Worm (Caenorhabditis elegans) whole organism, late embryonic: ENCODE results near the gene srx-120.
A peak's percentile ranks its signal among the peaks of the same experiment; 100 is the strongest.
"Not testable (repeated sequence)": the region's sequence is repeated elsewhere in the genome, so short reads cannot be mapped to it uniquely, and the experiment has no call there.

Experiments used
- K02D7.2 ChIP-seq: sonication (generic microtip); optimal IDR thresholded peaks from 2 replicates; lab custom pipeline; 2017; ENCODE audit warnings: mild to moderate bottlenecking, missing genetic modification characterization, missing compliant biosample characterization
- ahr-1 ChIP-seq: sonication (generic microtip); optimal IDR thresholded peaks from 2 replicates; lab custom pipeline; 2016; ENCODE audit warnings: missing genetic modification characterization, missing compliant biosample characterization
- ceh-22 ChIP-seq: sonication (generic microtip); optimal IDR thresholded peaks from 2 replicates; lab custom pipeline; 2017; ENCODE audit warnings: missing biosample characterization, missing genetic modification characterization
- ceh-34 ChIP-seq: sonication (generic microtip); optimal IDR thresholded peaks from 2 replicates; lab custom pipeline; 2016; ENCODE audit warnings: mild to moderate bottlenecking, missing genetic modification characterization, missing compliant biosample characterization
- ceh-45 ChIP-seq: fragments of 200-800 bp; sonication (Bioruptor generic); IDR thresholded peaks from 2 replicates; pipeline ENCODE4 v1.3.6; 2022; ENCODE audit warnings: missing genetic modification reagents, missing genetic modification characterization, missing compliant biosample characterization
- ceh-6 ChIP-seq: fragments of 200-800 bp; sonication (Bioruptor generic); optimal IDR thresholded peaks from 2 replicates; lab custom pipeline; 2018; ENCODE audit warnings: mild to moderate bottlenecking, missing genetic modification characterization, missing compliant biosample characterization
- dmd-4 ChIP-seq: sonication (generic microtip); optimal IDR thresholded peaks from 2 replicates; lab custom pipeline; 2016; ENCODE audit warnings: borderline replicate concordance, missing genetic modification characterization, missing compliant biosample characterization
- elt-2 ChIP-seq: sonication (generic microtip); optimal IDR thresholded peaks from 2 replicates; lab custom pipeline; 2016; ENCODE audit warnings: missing genetic modification reagents, missing genetic modification characterization, missing compliant biosample characterization
- elt-4 ChIP-seq: sonication (generic microtip); optimal IDR thresholded peaks from 2 replicates; lab custom pipeline; 2016; ENCODE audit warnings: missing genetic modification characterization, missing compliant biosample characterization
- fax-1 ChIP-seq: sonication (generic microtip); optimal IDR thresholded peaks from 2 replicates; lab custom pipeline; 2016; ENCODE audit warnings: missing genotype, missing genetic modification characterization, missing compliant biosample characterization
- fkh-10 ChIP-seq: fragments of 150-350 bp; optimal IDR thresholded peaks from 2 replicates; lab custom pipeline; 2014; ENCODE audit warnings: missing biosample characterization, missing genetic modification reagents, missing genetic modification characterization
- hlh-6 ChIP-seq: sonication (generic microtip); optimal IDR thresholded peaks from 2 replicates; lab custom pipeline; 2016; ENCODE audit warnings: missing genotype, missing genetic modification characterization, missing compliant biosample characterization
- hlh-8 ChIP-seq: sonication (generic microtip); optimal IDR thresholded peaks from 2 replicates; lab custom pipeline; 2016; ENCODE audit warnings: missing genotype, missing genetic modification characterization, missing compliant biosample characterization
- mec-3 ChIP-seq: sonication (generic microtip); optimal IDR thresholded peaks from 2 replicates; lab custom pipeline; 2016; ENCODE audit warnings: borderline replicate concordance, missing genetic modification characterization, missing compliant biosample characterization
- nfya-1 ChIP-seq: sonication (generic microtip); optimal IDR thresholded peaks from 2 replicates; lab custom pipeline; 2017; ENCODE audit warnings: missing genetic modification characterization, mild to moderate bottlenecking, missing compliant biosample characterization, antibody characterized with exemption, moderate library complexity
- nhr-232 ChIP-seq: sonication (generic microtip); optimal IDR thresholded peaks from 2 replicates; lab custom pipeline; 2016; ENCODE audit warnings: missing genetic modification characterization, missing compliant biosample characterization
- pag-3 ChIP-seq: sonication (generic microtip); optimal IDR thresholded peaks from 2 replicates; lab custom pipeline; 2016; ENCODE audit warnings: missing compliant biosample characterization, missing genetic modification characterization, borderline replicate concordance
- pat-9 ChIP-seq: fragments of 200-800 bp; sonication (Bioruptor generic); optimal IDR thresholded peaks from 2 replicates; lab custom pipeline; 2018; ENCODE audit warnings: mild to moderate bottlenecking, missing genetic modification characterization, moderate library complexity, missing compliant biosample characterization
- pax-1 ChIP-seq: fragments of 150-350 bp; optimal IDR thresholded peaks from 2 replicates; lab custom pipeline; 2014; ENCODE audit warnings: missing biosample characterization, missing genetic modification characterization
- pha-2 ChIP-seq: sonication (generic microtip); optimal IDR thresholded peaks from 2 replicates; lab custom pipeline; 2017; ENCODE audit warnings: mild to moderate bottlenecking, missing genetic modification characterization, missing compliant biosample characterization
- pha-4 ChIP-seq: fragments of 150-350 bp; optimal IDR thresholded peaks from 2 replicates; lab custom pipeline; 2018; ENCODE audit warnings: missing biosample characterization, missing genetic modification reagents, missing genetic modification characterization
- rnt-1 ChIP-seq: sonication (generic microtip); optimal IDR thresholded peaks from 2 replicates; lab custom pipeline; 2016; ENCODE audit warnings: missing genetic modification characterization, missing compliant biosample characterization
- sdc-2 ChIP-seq: sonication (generic microtip); optimal IDR thresholded peaks from 2 replicates; lab custom pipeline; 2016; ENCODE audit warnings: missing genotype, missing genetic modification characterization, missing compliant biosample characterization
- sox-4 ChIP-seq: sonication (generic microtip); optimal IDR thresholded peaks from 2 replicates; lab custom pipeline; 2017; ENCODE audit warnings: mild to moderate bottlenecking, missing genetic modification characterization, inconsistent platforms, missing compliant biosample characterization
- syd-9 ChIP-seq: sonication (generic microtip); optimal IDR thresholded peaks from 2 replicates; lab custom pipeline; 2016; ENCODE audit warnings: mild to moderate bottlenecking, missing genetic modification characterization, moderate library complexity, missing compliant biosample characterization
- tbx-2 ChIP-seq: sonication (generic microtip); optimal IDR thresholded peaks from 2 replicates; lab custom pipeline; 2016; ENCODE audit warnings: missing genetic modification characterization, missing compliant biosample characterization
- tbx-7 ChIP-seq: sonication (generic microtip); optimal IDR thresholded peaks from 2 replicates; lab custom pipeline; 2016; ENCODE audit warnings: missing genotype, missing genetic modification characterization, missing compliant biosample characterization
- ttx-3 ChIP-seq: sonication (generic microtip); optimal IDR thresholded peaks from 2 replicates; lab custom pipeline; 2016; ENCODE audit warnings: missing genetic modification reagents, missing genetic modification characterization, missing compliant biosample characterization
- unc-55 ChIP-seq: sonication (generic microtip); optimal IDR thresholded peaks from 2 replicates; lab custom pipeline; 2017; ENCODE audit warnings: missing biosample characterization, missing genetic modification reagents, missing genetic modification characterization

srx-120 gene

DNA sequence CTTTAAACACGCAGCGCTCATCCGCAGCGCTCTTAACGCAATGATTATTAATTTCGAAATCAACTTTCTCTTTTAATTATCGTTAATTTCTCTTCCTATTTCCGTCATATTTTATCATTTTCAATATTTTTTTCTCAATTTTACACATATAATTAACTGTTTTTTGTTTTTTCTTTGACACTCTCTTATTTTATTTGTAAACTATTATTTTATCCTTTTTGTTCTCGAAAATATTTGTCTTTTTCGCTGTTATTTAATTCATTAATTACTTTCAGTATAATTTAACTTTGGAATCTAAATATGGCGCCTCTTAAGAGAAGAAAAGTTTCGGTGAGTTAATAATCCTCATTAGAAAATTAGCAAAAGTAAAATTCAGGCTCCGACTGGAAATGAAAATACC lies 5.1 kb downstream of the srx-120 start, which contains the start of gene F49C5.3:
Gene F49C5.3, plus strand, starts transcription at position 301 of the 400 bp plus-strand sequence.
- TF ChIP-seq ceh-22; pag-3 (tag; lab: Kevin White, UChicago); unc-55 (GFP tag; lab: Kevin White, UChicago): not testable (repeated sequence)

DNA sequence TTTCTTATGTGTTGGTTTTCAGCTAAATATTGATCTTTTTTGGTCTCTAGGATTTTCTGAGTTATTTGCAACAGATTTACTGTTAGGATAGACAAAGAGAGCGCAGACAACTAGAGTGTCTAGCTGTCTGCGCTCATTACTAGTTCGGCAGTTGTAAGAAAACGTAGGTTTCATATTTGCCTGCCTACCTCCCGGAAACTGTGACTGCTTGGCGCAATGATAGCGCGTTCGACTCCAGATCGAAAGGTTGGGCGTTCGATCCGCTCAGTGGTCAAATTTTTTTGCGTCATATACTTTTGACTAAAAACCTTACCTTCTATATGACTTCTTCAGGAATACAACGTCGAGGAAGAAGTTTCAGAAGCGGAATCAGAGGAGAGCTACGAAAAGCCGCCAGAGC lies 8.3 kb downstream of the srx-120 start:
- no peak for TF ChIP-seq mec-3
- no peak for TF ChIP-seq fkh-10
- TF ChIP-seq pha-2 (tag; lab: Kevin White, UChicago) = no peak
- TF ChIP-seq sox-4 (tag; lab: Kevin White, UChicago) = no peak

DNA sequence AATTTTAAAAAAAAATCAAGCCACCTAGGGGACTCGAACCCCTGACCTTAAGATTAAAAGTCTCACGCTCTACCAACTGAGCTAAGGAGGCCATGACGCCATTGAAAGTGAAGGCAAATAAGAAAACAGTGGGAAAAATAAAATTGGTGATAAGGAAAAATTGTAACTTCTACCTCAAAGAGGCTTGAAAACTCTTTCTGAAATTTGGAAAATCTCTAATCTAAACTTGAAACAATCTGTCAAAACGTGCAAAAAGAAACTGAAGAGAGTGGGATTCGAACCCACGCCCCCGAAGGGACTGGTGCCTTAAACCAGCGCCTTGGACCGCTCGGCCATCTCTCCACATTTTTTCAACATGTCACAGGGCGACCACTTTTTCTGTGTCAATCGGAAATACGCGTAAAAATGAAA lies 10.6 kb downstream of the srx-120 start:
- peak; percentile 26 for TF ChIP-seq elt-2 (tag; lab: Kevin White, UChicago)

ce11 chrII:12542594-12542997 lies 11.5 kb downstream of the srx-120 start:
- peak; percentile 89 for TF ChIP-seq elt-2 (tag; lab: Kevin White, UChicago)
- TF ChIP-seq hlh-8 (tag; lab: Kevin White, UChicago) = no peak

ce11 chrII:12544533-12544932 lies 13.5 kb downstream of the srx-120 start, which contains the start of gene F49C5.9:
TSS of gene F49C5.9 (minus strand) at chrII:12544633.
- TF ChIP-seq tbx-7 (tag; lab: Kevin White, UChicago) (no peak), K02D7.2 (tag; lab: Kevin White, UChicago) (no peak), pha-4 (no peak), elt-4 (tag; lab: Kevin White, UChicago) (no peak), ahr-1 (tag; lab: Kevin White, UChicago) (no peak), ceh-45 (GFP tag; lab: Robert Waterston, UW) (no peak), tbx-2 (tag; lab: Kevin White, UChicago) (no peak)

ce11 chrII:12546413-12546812 lies 15.4 kb downstream of the srx-120 start, which contains the start of the genes F49C5.5 and F49C5.10:
TSS of gene F49C5.5 (minus strand) at chrII:12546513.
TSS of gene F49C5.10 (plus strand) at chrII:12546756.
- no peak for TF ChIP-seq K02D7.2 (tag; lab: Kevin White, UChicago)
- no peak for TF ChIP-seq nhr-232
- TF ChIP-seq fax-1 (tag; lab: Kevin White, UChicago) = no peak
- TF ChIP-seq, all 69 proteins: peak for 0

- TF ChIP-seq rnt-1 (tag; lab: Kevin White, UChicago) = no peak
- no peak for TF ChIP-seq ceh-6
- TF ChIP-seq fkh-10 = no peak
- no peak for TF ChIP-seq pag-3 (tag; lab: Kevin White, UChicago)
- no peak for TF ChIP-seq nfya-1
- no peak for TF ChIP-seq sdc-2 (tag; lab: Kevin White, UChicago)
- no peak for TF ChIP-seq ttx-3 (tag; lab: Kevin White, UChicago)
- TF ChIP-seq pax-1 = no peak
These were observed 16.5 kb downstream of the srx-120 start, which contains the start of gene F49C5.16 for ce11 chrII:12547547-12547946. TSS of gene F49C5.16 (plus strand) at chrII:12547847.

- TF ChIP-seq sdc-2 (tag; lab: Kevin White, UChicago) (no peak), pat-9 (tag; lab: Kevin White, UChicago) (no peak), ceh-34 (tag; lab: Kevin White, UChicago) (no peak), syd-9 (no peak), hlh-6 (tag; lab: Kevin White, UChicago) (no peak), dmd-4 (tag; lab: Kevin White, UChicago) (no peak)
These were observed 18.6 kb downstream of the srx-120 start for ce11 chrII:12549613-12550012.
